3 fruit fly cellular contexts compared by ENCODE assay signal in the genomic region with DNA sequence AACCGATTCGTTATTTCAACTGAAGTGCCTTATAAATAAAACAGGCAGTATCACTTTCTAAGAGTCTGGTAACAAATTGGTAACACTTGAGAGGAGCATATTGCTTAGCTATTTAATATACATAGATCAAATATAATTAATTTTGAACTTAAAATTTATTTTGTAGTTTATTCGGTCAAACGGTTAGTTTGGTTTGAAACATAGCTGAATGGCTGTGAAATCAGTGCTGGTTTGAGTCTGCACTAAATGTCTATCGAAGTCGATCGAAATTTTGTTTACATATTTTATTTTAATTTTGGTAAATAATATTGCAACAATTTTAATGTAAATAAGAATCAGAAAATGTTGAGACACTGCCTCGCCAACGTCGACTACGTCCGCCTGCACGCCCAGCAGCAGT.
TF ChIP-seq lines count a peak whose summit lies in the region.

A gene (plus strand): TSS at position 228 of the 400 bp plus-strand sequence.

- peak; percentile 22 for TF ChIP-seq CTCF in whole organism, embryonic (GFP tag; optimal IDR thresholded peaks at IDR 0.05; lab: Kevin White, UChicago)

TF ChIP-seq in whole organism, embryonic, 481 proteins besides CTCF, POLR2A, EP300 and RAD21 (continues in another document):
- TF ChIP-seq E2f2 (GFP tag; IDR thresholded peaks at IDR 0.05; lab: Robert Waterston, UW) (peak; percentile 70), BEAF-32 (GFP tag; optimal IDR thresholded peaks at IDR 0.05; lab: Kevin White, UChicago) (peak; percentile 23), grau (tag; optimal IDR thresholded peaks at IDR 0.05; lab: Kevin White, UChicago) (no peak), CG18011 (GFP tag; optimal IDR thresholded peaks at IDR 0.05; lab: Kevin White, UChicago) (peak; percentile 23), sens-2 (GFP tag; IDR thresholded peaks at IDR 0.05; lab: Robert Waterston, UW) (peak; percentile 51), gfzf (GFP tag; optimal IDR thresholded peaks at IDR 0.05; lab: Kevin White, UChicago) (peak; percentile 17), ems (GFP tag; optimal IDR thresholded peaks at IDR 0.05; lab: Kevin White, UChicago) (no peak), Jarid2 (GFP tag; optimal IDR thresholded peaks at IDR 0.05; lab: Kevin White, UChicago) (no peak), insv (GFP tag; optimal IDR thresholded peaks at IDR 0.05; lab: Kevin White, UChicago) (peak in 1 of 2 experiments; percentile 10), pita (GFP tag; optimal IDR thresholded peaks at IDR 0.05; lab: Kevin White, UChicago) (peak; percentile 51), sens (GFP tag; lab: Kevin White, UChicago) (peak; percentile 86), CG15514 (GFP tag; optimal IDR thresholded peaks at IDR 0.05; lab: Kevin White, UChicago) (peak; percentile 67), cg (GFP tag; optimal IDR thresholded peaks at IDR 0.05; lab: Kevin White, UChicago) (no peak), CG2116 (GFP tag; optimal IDR thresholded peaks at IDR 0.05; lab: Kevin White, UChicago) (peak; percentile 30), nom (GFP tag; optimal IDR thresholded peaks at IDR 0.05; lab: Kevin White, UChicago) (no peak), trem (tag; optimal IDR thresholded peaks at IDR 0.05; lab: Kevin White, UChicago) (peak; percentile 30), unpg (GFP tag; optimal IDR thresholded peaks at IDR 0.05; lab: Kevin White, UChicago) (no peak), Med (GFP tag; lab: Kevin White, UChicago) (peak; percentile 0), Dp (GFP tag; optimal IDR thresholded peaks at IDR 0.05; lab: Kevin White, UChicago) (peak; percentile 55), Myb (GFP tag; optimal IDR thresholded peaks at IDR 0.05; lab: Kevin White, UChicago) (peak; percentile 3), CG10267 (tag; optimal IDR thresholded peaks at IDR 0.05; lab: Kevin White, UChicago) (peak; percentile 31), CG14710 (tag; optimal IDR thresholded peaks at IDR 0.05; lab: Kevin White, UChicago) (peak; percentile 33), CG17802 (tag; optimal IDR thresholded peaks at IDR 0.05; lab: Kevin White, UChicago) (no peak), HLH4C (GFP tag; IDR thresholded peaks at IDR 0.05; lab: Robert Waterston, UW; ENCODE audit: partially characterized antibody) (0 out of 3 replicates have a peak, but pooled peaks have one; percentile 34), exex (tag; optimal IDR thresholded peaks at IDR 0.05; lab: Kevin White, UChicago) (no peak), tap (tag; optimal IDR thresholded peaks at IDR 0.05; lab: Kevin White, UChicago) (no peak), Dref (GFP tag; IDR thresholded peaks at IDR 0.05; lab: Robert Waterston, UW) (peak; percentile 66), amos (GFP tag; IDR thresholded peaks at IDR 0.05; lab: Robert Waterston, UW; ENCODE audit: partially characterized antibody) (peak; percentile 32; the same call in 1 of the 2 replicates)

TF ChIP-seq in whole organism, prepupa, 60 proteins besides CTCF, POLR2A, EP300 and RAD21:
- TF ChIP-seq CG9139 (GFP tag; optimal IDR thresholded peaks at IDR 0.05; lab: Kevin White, UChicago) (no peak), achi (GFP tag; optimal IDR thresholded peaks at IDR 0.05; lab: Kevin White, UChicago) (no peak), Eip78C (GFP tag; lab: Kevin White, UChicago) (peak; percentile 32), CG3032 (tag; optimal IDR thresholded peaks at IDR 0.05; lab: Kevin White, UChicago) (no peak), CG11762 (GFP tag; optimal IDR thresholded peaks at IDR 0.05; lab: Kevin White, UChicago; ENCODE audit: insufficient read depth) (no peak), Hr4 (GFP tag; optimal IDR thresholded peaks at IDR 0.05; lab: Kevin White, UChicago) (no peak), CG7368 (GFP tag; optimal IDR thresholded peaks at IDR 0.05; lab: Kevin White, UChicago) (no peak), pdm3 (GFP tag; optimal IDR thresholded peaks at IDR 0.05; lab: Kevin White, UChicago) (no peak)

TF ChIP-seq in whole organism, wandering third instar larva, 38 proteins besides CTCF, POLR2A, EP300 and RAD21:
- TF ChIP-seq sv (GFP tag; optimal IDR thresholded peaks at IDR 0.05; lab: Kevin White, UChicago) (no peak), Hnf4 (GFP tag; optimal IDR thresholded peaks at IDR 0.05; lab: Kevin White, UChicago) (no peak), dmrt93B (GFP tag; optimal IDR thresholded peaks at IDR 0.05; lab: Kevin White, UChicago) (no peak), Rel (GFP tag; optimal IDR thresholded peaks at IDR 0.05; lab: Kevin White, UChicago) (no peak), Rel (tag; optimal IDR thresholded peaks at IDR 0.05; lab: Kevin White, UChicago) (no peak), fru (GFP tag; optimal IDR thresholded peaks at IDR 0.05; lab: Kevin White, UChicago) (no peak), Myc (optimal IDR thresholded peaks at IDR 0.05; lab: Kevin White, UChicago) (peak; percentile 4)
